Worm (Caenorhabditis elegans) whole organism, L1 larva: ENCODE results near the gene sdc-2.

Experiments used
- ceh-82 ChIP-seq, 3 experiments: fragments of 150-350 bp in 1 of 3; sonication (generic microtip) in 2 of 3; optimal IDR thresholded peaks; 2 replicates each; lab custom pipeline; 2014 to 2017; ENCODE audit warnings: missing biosample characterization in 3 of 3, missing genetic modification characterization in 3 of 3
- egl-27 ChIP-seq, 2 experiments: fragments of 150-350 bp in 1 of 2; sonication (generic microtip); optimal IDR thresholded peaks; 3 replicates each; lab custom pipeline; 2017 to 2018; ENCODE audit warnings: missing biosample characterization in 2 of 2, missing genetic modification characterization in 2 of 2, missing genetic modification reagents in 2 of 2
- elt-3 ChIP-seq, 6 experiments: fragments of 150-350 bp in 1 of 6; sonication (generic microtip); optimal IDR thresholded peaks; 2 replicates each; lab custom pipeline; 2017 to 2018; ENCODE audit warnings: missing biosample characterization in 6 of 6, missing genetic modification characterization in 6 of 6, inconsistent platforms in 1 of 6
- fkh-10 ChIP-seq: sonication (generic microtip); optimal IDR thresholded peaks from 2 replicates; lab custom pipeline; 2017; ENCODE audit warnings: missing biosample characterization, missing genetic modification reagents, missing genetic modification characterization
- fkh-8 ChIP-seq: sonication (generic microtip); optimal IDR thresholded peaks from 2 replicates; lab custom pipeline; 2016; ENCODE audit warnings: mild to moderate bottlenecking, missing genetic modification characterization, missing compliant biosample characterization
- nhr-11 ChIP-seq: fragments of 150-350 bp; optimal IDR thresholded peaks from 2 replicates; lab custom pipeline; 2014; ENCODE audit warnings: missing biosample characterization, missing genetic modification characterization
- rnt-1 ChIP-seq: sonication (generic microtip); optimal IDR thresholded peaks from 2 replicates; lab custom pipeline; 2016; ENCODE audit warnings: mild to moderate bottlenecking, missing genetic modification characterization, moderate library complexity, missing compliant biosample characterization
- tbx-2 ChIP-seq: sonication (generic microtip); optimal IDR thresholded peaks from 2 replicates; lab custom pipeline; 2016; ENCODE audit warnings: missing genetic modification characterization, missing compliant biosample characterization
- zag-1 ChIP-seq: fragments of 150-350 bp; optimal IDR thresholded peaks from 2 replicates; lab custom pipeline; 2014; ENCODE audit warnings: missing biosample characterization, missing genetic modification characterization

DNA sequence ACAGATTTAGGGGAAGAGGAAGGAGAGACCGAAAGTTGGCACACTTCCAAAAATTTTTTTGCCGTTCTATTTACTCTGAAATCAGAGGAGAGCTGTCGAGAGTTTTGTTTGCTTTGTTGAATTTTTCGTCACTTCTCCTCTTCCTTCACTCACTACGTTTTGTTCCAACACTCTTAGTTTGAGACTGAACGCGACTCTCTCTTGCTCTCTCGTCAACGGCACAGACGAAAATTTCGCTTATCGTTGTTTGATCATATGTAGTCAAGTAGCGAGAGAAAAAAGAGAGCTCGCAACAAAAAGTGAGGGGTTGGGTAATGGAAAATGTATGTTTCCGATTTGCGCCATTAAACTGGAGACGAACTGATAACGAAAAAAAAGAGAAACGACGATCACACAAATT lies 39.9 kb upstream of the sdc-2 start:
- TF ChIP-seq elt-3 (tag; optimal IDR thresholded peaks at IDR 0.05; lab: Kevin White, UChicago) (no peak), egl-27 (tag; optimal IDR thresholded peaks at IDR 0.05; lab: Kevin White, UChicago) (no peak), nhr-11 (tag; lab: Kevin White, UChicago) (no peak), tbx-2 (tag; lab: Kevin White, UChicago) (peak; percentile 60), zag-1 (no peak), fkh-8 (tag; lab: Kevin White, UChicago) (no peak), ceh-82 (tag; optimal IDR thresholded peaks at IDR 0.05; lab: Kevin White, UChicago) (peak in 1 of 3 experiments; percentile 15), fkh-10 (GFP tag; lab: Kevin White, UChicago) (no peak), rnt-1 (tag; lab: Kevin White, UChicago) (no peak)
